Worm (Caenorhabditis elegans) whole organism, mixed stage, embryonic: Measurements from ENCODE around the gene his-60.

Experiments
- drap-1 ChIP-seq: fragments of 200-800 bp; sonication (Bioruptor generic); optimal IDR thresholded peaks from 3 replicates; lab custom pipeline; 2018; ENCODE audit warnings: mild to moderate bottlenecking, missing genetic modification characterization, missing compliant biosample characterization
- elt-3 ChIP-seq: fragments of 150-350 bp; optimal IDR thresholded peaks from 2 replicates; lab custom pipeline; 2014; ENCODE audit warnings: missing biosample characterization, missing genetic modification characterization
- ham-2 ChIP-seq: fragments of 200-800 bp; sonication (Bioruptor generic); optimal IDR thresholded peaks from 2 replicates; lab custom pipeline; 2018; ENCODE audit warnings: mild to moderate bottlenecking, missing genetic modification characterization, missing compliant biosample characterization
- lin-13 ChIP-seq: fragments of 150-350 bp; optimal IDR thresholded peaks from 2 replicates; lab custom pipeline; 2014; ENCODE audit warnings: missing biosample characterization, missing genetic modification characterization
- lsy-2 ChIP-seq: fragments of 150-350 bp; optimal IDR thresholded peaks from 2 replicates; lab custom pipeline; 2014; ENCODE audit warnings: missing biosample characterization, missing genetic modification characterization
- nhr-237 ChIP-seq: fragments of 150-350 bp; optimal IDR thresholded peaks from 2 replicates; lab custom pipeline; 2014; ENCODE audit warnings: missing biosample characterization, missing genetic modification characterization
- nhr-76 ChIP-seq: sonication (generic microtip); optimal IDR thresholded peaks from 2 replicates; lab custom pipeline; 2017; ENCODE audit warnings: missing biosample characterization, missing genetic modification characterization
- pha-4 ChIP-seq: fragments of 150-350 bp; optimal IDR thresholded peaks from 2 replicates; lab custom pipeline; 2018; ENCODE audit warnings: missing biosample characterization, missing genetic modification reagents, missing genetic modification characterization
- unc-62 ChIP-seq: fragments of 150-350 bp; optimal IDR thresholded peaks from 2 replicates; lab custom pipeline; 2014; ENCODE audit warnings: missing biosample characterization, missing genetic modification reagents, missing genetic modification characterization

DNA sequence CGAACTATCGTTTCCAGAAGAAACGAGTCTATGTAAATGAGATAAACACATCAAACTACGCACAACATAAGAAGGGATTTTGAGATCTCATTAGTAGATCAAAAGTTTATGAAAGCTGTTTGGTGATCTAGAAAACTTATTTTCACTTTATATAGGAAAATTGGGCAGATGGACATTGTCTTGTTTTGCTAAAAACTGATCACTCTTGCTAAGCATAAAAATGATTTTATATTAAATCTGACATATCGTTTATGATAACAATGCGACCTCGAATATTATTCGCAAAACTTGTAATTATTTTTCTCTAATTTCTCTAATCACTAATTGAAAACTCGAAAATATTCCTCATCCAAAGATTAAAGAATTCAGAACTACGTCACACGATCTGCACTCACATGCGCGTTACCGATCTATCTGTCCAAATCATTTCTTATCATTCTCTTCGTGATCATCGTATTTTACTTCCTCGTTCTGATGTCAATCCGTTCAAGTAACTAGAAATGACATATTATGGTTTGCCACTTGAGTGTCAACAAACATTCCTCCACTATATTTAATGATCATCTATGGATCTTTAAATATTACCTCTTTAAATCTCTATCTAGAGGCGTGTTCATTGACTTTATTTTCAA is 17.9 kb downstream of the his-60 start, which contains the start of gene F55G1.7:
- TF ChIP-seq nhr-237 (tag; lab: Kevin White, UChicago) (no peak), lin-13 (no peak), lsy-2 (tag; lab: Kevin White, UChicago) (no peak), ham-2 (GFP tag; lab: Kevin White, UChicago) (no peak), drap-1 (GFP tag; lab: Kevin White, UChicago) (no peak), unc-62 (GFP tag; lab: Kevin White, UChicago) (no peak), nhr-76 (tag; lab: Kevin White, UChicago) (no peak), elt-3 (tag; lab: Kevin White, UChicago) (no peak), pha-4 (tag; lab: Kevin White, UChicago) (no peak)
